Worm (Caenorhabditis elegans): ENCODE data around the gene T17A3.12.

The T17A3.12 gene

DNA sequence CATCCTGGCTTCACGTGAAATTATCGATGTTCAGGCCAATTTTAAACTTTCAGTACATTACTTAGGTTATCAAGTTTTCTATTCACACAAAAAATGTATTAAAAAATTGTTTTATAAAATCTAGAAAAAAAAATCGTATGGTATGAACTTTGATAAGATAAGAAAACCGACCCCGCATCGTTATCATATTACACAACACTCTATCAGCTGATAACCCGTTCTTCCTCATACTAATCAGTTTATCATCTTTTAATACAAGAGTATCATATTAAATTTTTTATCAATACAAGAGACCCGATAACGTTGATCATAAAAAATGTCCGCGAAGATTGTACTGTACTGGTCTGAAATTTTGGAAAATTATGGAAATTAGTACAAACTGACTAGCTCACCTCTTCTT is 9.2 kb upstream of the T17A3.12 start:
- peak; percentile 86 for TF ChIP-seq cey-2 (tag; optimal IDR thresholded peaks at IDR 0.05; ENCODE audit: borderline replicate concordance, insufficient read depth)
- no peak for TF ChIP-seq lin-15B (tag; optimal IDR thresholded peaks at IDR 0.05)
- peak; percentile 1 for TF ChIP-seq nhr-48 (tag; optimal IDR thresholded peaks at IDR 0.05)
- peak; percentile 13 for TF ChIP-seq zip-2 (tag; optimal IDR thresholded peaks at IDR 0.05)
- no peak for TF ChIP-seq ama-1 (optimal IDR thresholded peaks at IDR 0.05)
- peak; percentile 83 for TF ChIP-seq nhr-6 (tag; optimal IDR thresholded peaks at IDR 0.05)
- TF ChIP-seq nhr-77 (tag; optimal IDR thresholded peaks at IDR 0.05) = peak; percentile 94
- TF ChIP-seq php-3 (GFP tag; IDR thresholded peaks at IDR 0.05) = peak; percentile 94
- peak; percentile 100 for TF ChIP-seq pqm-1 (tag; optimal IDR thresholded peaks at IDR 0.05)
- TF ChIP-seq nhr-41 (GFP tag; IDR thresholded peaks at IDR 0.05) = peak; percentile 100
- peak; percentile 99 for TF ChIP-seq nhr-28 (tag; optimal IDR thresholded peaks at IDR 0.05)
- TF ChIP-seq ceh-20 (GFP tag; IDR thresholded peaks at IDR 0.05) = peak; percentile 64; the same call in 1 of the 2 replicates
- TF ChIP-seq tra-1 (GFP tag; IDR thresholded peaks at IDR 0.05) = peak; percentile 91
- peak in 1 of 2 experiments; percentile 35 for TF ChIP-seq mdl-1 (tag; optimal IDR thresholded peaks at IDR 0.05)
- TF ChIP-seq dve-1 (tag; optimal IDR thresholded peaks at IDR 0.05; ENCODE audit: insufficient read depth) = peak; percentile 95
- TF ChIP-seq lin-1 (GFP tag; IDR thresholded peaks at IDR 0.05) = peak; percentile 96
- TF ChIP-seq dmd-6 (GFP tag; IDR thresholded peaks at IDR 0.05) = peak; percentile 98
- TF ChIP-seq mxl-3 (GFP tag; optimal IDR thresholded peaks at IDR 0.05) = no peak
- TF ChIP-seq nhr-42 (GFP tag; IDR thresholded peaks at IDR 0.05) = no peak
- TF ChIP-seq hlh-11 (tag; optimal IDR thresholded peaks at IDR 0.05) = peak; percentile 92
- TF ChIP-seq T26A8.4 (GFP tag; IDR thresholded peaks at IDR 0.05) = 0 out of 2 replicates have a peak, but pooled peaks have one; percentile 19
- peak in 1 of 2 experiments; percentile 49 for TF ChIP-seq daf-16 (GFP tag; optimal IDR thresholded peaks at IDR 0.05)
- TF ChIP-seq daf-16 (tag; optimal IDR thresholded peaks at IDR 0.05) = peak; percentile 86
- no peak for TF ChIP-seq zag-1 (tag; optimal IDR thresholded peaks at IDR 0.05)
- peak; percentile 52 for TF ChIP-seq jun-1 (tag; optimal IDR thresholded peaks at IDR 0.05)

DNA sequence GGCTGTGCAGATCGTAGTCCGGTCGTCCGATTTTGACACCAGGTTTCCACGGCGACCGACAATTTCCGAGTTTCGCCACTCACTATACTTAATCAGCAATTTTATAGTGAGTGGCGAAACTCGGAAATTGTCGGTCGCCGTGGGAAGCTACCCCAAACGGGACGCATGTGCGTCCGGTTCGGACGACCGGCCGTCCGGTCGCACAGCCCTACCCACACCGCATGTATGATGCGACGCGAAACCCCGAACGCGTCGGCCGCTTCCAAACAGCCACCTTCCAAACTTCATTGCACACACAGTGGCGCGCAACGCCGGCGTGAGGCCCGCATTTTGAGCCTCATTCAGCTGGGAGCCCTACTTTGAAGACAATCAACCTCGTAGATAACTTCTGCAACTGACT is 6.1 kb upstream of the T17A3.12 start:
- TF ChIP-seq T20F7.1 (GFP tag; optimal IDR thresholded peaks at IDR 0.05) (no peak), set-16 (GFP tag; IDR thresholded peaks at IDR 0.05) (peak; percentile 81)

DNA sequence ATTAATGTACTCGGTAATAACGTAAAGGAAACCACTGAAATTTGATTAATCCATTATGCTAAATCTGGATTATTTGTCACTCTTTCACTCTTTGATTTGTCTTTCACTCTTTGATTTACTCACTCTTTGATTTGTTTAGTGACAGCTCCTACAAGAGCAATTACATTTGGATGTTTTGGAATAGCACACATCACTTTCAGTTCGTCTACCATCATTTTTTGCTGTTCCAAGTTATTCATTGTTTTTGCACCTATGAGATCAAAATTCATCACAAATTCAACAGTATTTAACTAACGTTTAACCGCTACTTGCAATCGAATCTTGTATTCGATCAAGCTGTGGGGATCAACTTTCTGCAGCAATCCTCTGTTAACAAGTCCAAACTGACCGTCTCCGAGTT is 4.2 kb upstream of the T17A3.12 start:
- peak in 1 of 2 experiments; percentile 60 for TF ChIP-seq unc-62 (GFP tag; optimal IDR thresholded peaks at IDR 0.05 in 1 of 2)
- TF ChIP-seq unc-62 (tag; optimal IDR thresholded peaks at IDR 0.05) = no peak
- no peak for TF ChIP-seq tra-1 (GFP tag; IDR thresholded peaks at IDR 0.05)

DNA sequence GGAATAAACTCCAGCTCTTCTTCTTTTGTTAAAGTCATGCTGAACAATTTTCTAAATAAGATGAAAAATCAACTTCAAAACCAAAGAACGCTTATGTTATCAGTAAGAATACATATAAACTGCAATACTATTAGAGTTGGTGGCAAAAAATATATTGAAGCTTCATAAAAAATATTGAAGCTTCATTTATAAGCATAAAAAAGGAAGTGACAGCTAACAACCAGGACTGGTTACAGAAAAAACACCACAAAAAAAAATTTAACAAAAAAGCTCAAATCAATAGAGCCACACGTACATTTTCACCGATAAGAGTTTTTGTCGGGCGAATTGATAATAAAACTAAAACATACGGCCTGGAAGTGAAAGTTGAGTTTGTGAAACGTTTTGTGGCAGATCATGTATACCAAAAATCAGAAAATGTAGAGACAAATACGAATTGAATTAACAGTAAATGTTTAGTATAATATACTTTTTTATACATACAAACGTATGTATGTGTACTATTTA is 2.6 kb upstream of the T17A3.12 start, which contains the start of gene sqst-5:
TSS of gene sqst-5 (minus strand) at position 51 of the 507 bp plus-strand sequence.
- TF ChIP-seq tag-97 (GFP tag; IDR thresholded peaks at IDR 0.05) (no peak), hlh-11 (tag; optimal IDR thresholded peaks at IDR 0.05) (peak; percentile 15), ztf-11 (tag; optimal IDR thresholded peaks at IDR 0.05) (no peak), Y75B8A.6 (GFP tag; IDR thresholded peaks at IDR 0.05) (no peak), R02D3.7 (tag; optimal IDR thresholded peaks at IDR 0.05) (no peak), dve-1 (tag; optimal IDR thresholded peaks at IDR 0.05; ENCODE audit: insufficient read depth) (peak; percentile 66), rbr-2 (tag; optimal IDR thresholded peaks at IDR 0.05) (no peak), daf-16 (GFP tag; optimal IDR thresholded peaks at IDR 0.05) (no peak), daf-16 (tag; optimal IDR thresholded peaks at IDR 0.05) (peak; percentile 46), dmd-6 (GFP tag; IDR thresholded peaks at IDR 0.05) (peak; percentile 34; the same call in 1 of the 2 replicates), lin-15B (tag; optimal IDR thresholded peaks at IDR 0.05) (no peak), lim-7 (GFP tag; IDR thresholded peaks at IDR 0.05) (no peak), T20F7.1 (GFP tag; optimal IDR thresholded peaks at IDR 0.05) (peak; percentile 33), dmd-8 (GFP tag; IDR thresholded peaks at IDR 0.05) (no peak), egl-27 (tag; optimal IDR thresholded peaks at IDR 0.05) (no peak), ama-1 (optimal IDR thresholded peaks at IDR 0.05) (no peak), mdt-29 (GFP tag; IDR thresholded peaks at IDR 0.05) (no peak), pqm-1 (tag; optimal IDR thresholded peaks at IDR 0.05) (peak; percentile 63), nhr-28 (tag; optimal IDR thresholded peaks at IDR 0.05) (peak; percentile 66)
